Fruit fly (Drosophila melanogaster): ENCODE measurements around the gene CG42264.

Gene CG42264

dm6 chrX:5744277-5744846 is 32.1 kb downstream of the CG42264 start:
- no peak for TF ChIP-seq noc (tag; optimal IDR thresholded peaks at IDR 0.05)

DNA sequence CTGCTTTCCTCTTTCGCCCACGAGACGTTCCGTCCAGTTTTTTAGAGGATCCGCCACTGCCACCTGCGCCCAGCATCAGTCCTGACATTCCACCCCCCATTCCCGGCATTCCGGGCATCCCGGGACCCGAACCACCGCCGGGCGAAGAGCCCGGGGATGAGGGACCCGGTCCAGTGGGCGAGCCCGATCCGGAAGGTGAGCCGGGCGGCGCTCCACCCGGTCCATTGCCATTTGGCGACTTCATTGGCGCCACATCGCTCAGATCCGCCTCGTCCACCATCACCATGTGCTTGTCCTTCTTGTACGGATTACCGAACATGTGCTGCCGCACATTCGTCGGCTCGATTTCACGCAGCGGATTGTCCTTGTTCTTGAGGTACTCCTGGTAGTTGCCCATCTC is 34.8 kb downstream of the CG42264 start:
- no peak for TF ChIP-seq noc (tag; optimal IDR thresholded peaks at IDR 0.05)

dm6 chrX:5737676-5738220 is 38.7 kb downstream of the CG42264 start, which contains the start of gene Snx27:
Gene Snx27 (minus strand): TSS chrX:5738031.
- peak; percentile 46 for TF ChIP-seq noc (tag; optimal IDR thresholded peaks at IDR 0.05)

dm6 chrX:5737157-5737556 is 39.3 kb downstream of the CG42264 start:
- no peak for TF ChIP-seq noc (tag; optimal IDR thresholded peaks at IDR 0.05)

DNA sequence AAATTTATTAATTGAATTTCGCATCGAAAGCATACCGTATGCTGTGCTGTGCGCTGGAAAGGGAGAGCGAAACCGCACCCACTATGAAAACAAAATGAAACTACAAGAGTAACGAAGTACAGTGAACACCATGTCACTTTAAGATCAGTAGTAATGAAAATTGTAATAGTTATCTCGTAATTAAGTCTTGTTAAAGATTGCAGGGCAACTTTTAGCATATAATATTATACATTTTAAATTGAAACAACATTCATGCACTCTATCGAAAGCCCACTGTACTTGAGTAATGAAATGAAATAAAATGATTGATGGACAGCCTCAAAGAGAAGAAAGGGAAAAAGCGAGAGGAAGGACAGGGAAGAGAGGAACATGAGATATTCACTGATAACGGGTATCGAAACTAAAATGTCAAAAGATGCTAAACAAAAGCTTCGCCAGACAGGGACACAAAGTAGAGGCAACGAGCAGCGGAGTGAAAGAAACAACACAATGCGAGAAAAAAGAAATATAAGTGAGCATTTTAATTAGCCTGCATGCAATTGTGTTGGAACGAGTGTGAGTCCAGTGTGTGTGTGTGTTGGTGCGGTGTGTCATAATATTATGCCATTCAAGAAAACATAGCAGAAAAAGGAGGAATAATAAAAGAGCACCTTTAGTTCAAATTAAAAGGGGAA is 41.0 kb downstream of the CG42264 start:
- TF ChIP-seq noc (tag; optimal IDR thresholded peaks at IDR 0.05): peak; percentile 97

DNA sequence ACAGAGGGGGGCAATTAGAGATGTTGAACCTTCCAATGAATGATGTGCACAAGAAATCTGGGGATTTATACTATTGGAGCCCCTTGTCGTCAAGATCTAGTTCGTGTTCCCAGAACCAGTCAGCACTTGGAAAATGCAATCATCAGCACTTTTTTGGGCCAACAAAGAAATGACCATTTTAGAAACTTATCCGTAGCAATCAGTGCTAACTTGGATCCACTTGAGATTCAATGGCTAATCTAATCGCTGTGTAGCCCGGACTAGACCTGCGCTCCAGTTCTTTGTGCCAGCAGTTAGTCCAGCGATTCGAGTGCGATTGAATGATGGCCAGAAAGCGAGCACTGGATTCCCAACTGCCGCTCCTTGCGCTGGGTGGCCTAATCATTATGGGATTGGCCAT is 44.0 kb downstream of the CG42264 start, which contains the start of gene CG15773:
Gene CG15773 (plus strand): TSS at position 301 of the 400 bp plus-strand sequence.
- TF ChIP-seq noc (tag; optimal IDR thresholded peaks at IDR 0.05): no peak

DNA sequence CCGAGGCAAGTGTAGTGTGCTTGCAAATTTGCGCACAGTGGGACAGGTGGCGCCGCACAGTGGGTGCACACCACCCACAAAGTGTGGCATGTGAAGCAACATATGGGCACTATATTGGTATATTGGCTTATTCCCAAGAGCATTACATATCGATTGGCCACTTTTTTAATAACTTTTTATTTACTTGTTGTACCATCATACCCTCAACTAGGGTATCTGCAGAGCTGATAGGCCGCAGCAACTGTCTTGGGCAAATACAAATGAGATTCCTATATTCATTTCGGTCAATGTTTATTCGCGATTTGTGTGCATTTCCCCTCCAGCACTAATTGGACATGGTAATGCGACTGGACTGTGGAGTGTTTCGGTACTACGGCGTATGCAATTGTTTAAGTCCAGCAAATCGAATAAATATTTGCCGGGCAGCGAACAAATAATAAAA is 51.7 kb downstream of the CG42264 start:
- TF ChIP-seq noc (tag; optimal IDR thresholded peaks at IDR 0.05): no peak

- TF ChIP-seq noc (tag; optimal IDR thresholded peaks at IDR 0.05): no peak
These were observed 52.2 kb downstream of the CG42264 start for dm6 chrX:5724151-5724699.

DNA sequence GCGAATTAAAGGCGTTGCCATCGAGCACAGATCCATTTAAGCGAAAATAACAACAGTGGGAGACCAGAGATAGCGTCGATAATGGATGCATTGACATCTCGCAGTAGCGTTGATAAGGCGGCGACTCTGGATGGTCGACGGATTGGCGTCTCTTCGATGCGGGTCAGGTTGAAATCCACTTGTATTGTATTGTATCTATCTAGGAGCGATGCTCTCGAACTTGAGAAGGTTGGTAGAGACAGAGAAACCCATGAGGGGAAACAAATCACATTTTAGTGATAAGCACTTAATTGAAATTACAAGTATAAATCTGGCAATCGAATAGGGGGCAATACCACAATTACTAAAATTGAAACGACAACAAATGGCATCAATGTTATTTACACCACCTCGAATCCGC is 52.9 kb downstream of the CG42264 start:
- no peak for TF ChIP-seq noc (tag; optimal IDR thresholded peaks at IDR 0.05)

Data from whole organism, larva.